5 worm cellular contexts compared by ENCODE assay signal in the genomic region with DNA sequence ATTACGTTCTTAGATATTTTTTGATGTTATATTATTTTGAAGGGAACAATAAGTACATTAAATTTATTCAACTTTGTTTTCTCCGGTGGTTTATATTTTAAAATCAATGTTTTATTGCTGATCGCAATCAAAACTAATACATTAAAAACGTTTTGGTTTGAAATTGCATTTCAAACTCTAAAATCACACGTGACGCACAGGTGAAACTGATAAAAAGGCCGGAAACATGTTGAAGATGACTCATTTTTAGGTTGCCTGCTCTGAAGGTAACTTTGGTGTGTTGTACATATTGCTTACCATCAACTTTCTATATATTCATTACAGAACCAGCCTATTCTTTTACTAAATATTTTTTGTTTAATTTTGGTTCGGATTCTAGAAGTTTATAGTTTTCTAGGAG.
A peak's percentile ranks its signal among the peaks of the same experiment; 100 is the strongest.
TF ChIP-seq lines count a peak whose summit lies in the region.

No protein-coding gene starts in this region.

TF ChIP-seq in whole organism, L1 larva, 84 proteins besides CTCF, POLR2A, EP300 and RAD21:
- TF ChIP-seq egl-27 (tag; optimal IDR thresholded peaks at IDR 0.05; lab: Kevin White, UChicago) (no peak), ces-1 (GFP tag; optimal IDR thresholded peaks at IDR 0.05; lab: Kevin White, UChicago) (no peak), lin-35 (GFP tag; optimal IDR thresholded peaks at IDR 0.05; lab: Kevin White, UChicago) (peak in 1 of 2 experiments; percentile 15), elt-2 (tag; optimal IDR thresholded peaks at IDR 0.05; lab: Kevin White, UChicago) (peak; percentile 50)

TF ChIP-seq in whole organism, L2 larva, 48 proteins besides CTCF, POLR2A, EP300 and RAD21:
- TF ChIP-seq nhr-237 (tag; optimal IDR thresholded peaks at IDR 0.05; lab: Kevin White, UChicago) = no peak
- TF ChIP-seq crh-2 (tag; optimal IDR thresholded peaks at IDR 0.05; lab: Kevin White, UChicago) = peak; percentile 22
- TF ChIP-seq ceh-16 (tag; optimal IDR thresholded peaks at IDR 0.05; lab: Kevin White, UChicago) = no peak
- peak; percentile 59 for TF ChIP-seq fos-1 (tag; optimal IDR thresholded peaks at IDR 0.05; lab: Kevin White, UChicago)
- no peak for TF ChIP-seq Y55F3AM.14 (GFP tag; optimal IDR thresholded peaks at IDR 0.05; lab: Kevin White, UChicago)
- TF ChIP-seq sma-9 (GFP tag; optimal IDR thresholded peaks at IDR 0.05; lab: Kevin White, UChicago) = peak; percentile 47
- TF ChIP-seq sma-9 (tag; optimal IDR thresholded peaks at IDR 0.05; lab: Kevin White, UChicago) = no peak

TF ChIP-seq in whole organism, L3 larva, 47 proteins besides CTCF, POLR2A, EP300 and RAD21:
- TF ChIP-seq pha-4 (tag; optimal IDR thresholded peaks at IDR 0.05; lab: Kevin White, UChicago) = peak; percentile 36
- TF ChIP-seq elt-2 (tag; optimal IDR thresholded peaks at IDR 0.05; lab: Kevin White, UChicago) = peak; percentile 64
- peak; percentile 59 for TF ChIP-seq jun-1 (tag; optimal IDR thresholded peaks at IDR 0.05; lab: Kevin White, UChicago)
- peak; percentile 80 for TF ChIP-seq pqm-1 (tag; optimal IDR thresholded peaks at IDR 0.05; lab: Kevin White, UChicago)
- TF ChIP-seq fos-1 (tag; optimal IDR thresholded peaks at IDR 0.05; lab: Kevin White, UChicago) = no peak

TF ChIP-seq in whole organism, L4 larva, 104 proteins besides CTCF, POLR2A, EP300 and RAD21 (continues in another document):
- TF ChIP-seq dmd-6 (GFP tag; IDR thresholded peaks at IDR 0.05; lab: Robert Waterston, UW) (peak; percentile 17; the same call in 1 of the 2 replicates), jun-1 (tag; optimal IDR thresholded peaks at IDR 0.05; lab: Kevin White, UChicago) (no peak), F49E8.2 (tag; optimal IDR thresholded peaks at IDR 0.05; lab: Kevin White, UChicago; ENCODE audit: borderline replicate concordance) (no peak), zip-11 (GFP tag; IDR thresholded peaks at IDR 0.05; lab: Robert Waterston, UW) (no peak), set-16 (GFP tag; IDR thresholded peaks at IDR 0.05; lab: Robert Waterston, UW) (no peak), zfp-2 (tag; optimal IDR thresholded peaks at IDR 0.05; lab: Kevin White, UChicago) (no peak), nhr-41 (GFP tag; IDR thresholded peaks at IDR 0.05; lab: Robert Waterston, UW) (no peak), spr-1 (tag; optimal IDR thresholded peaks at IDR 0.05; lab: Kevin White, UChicago) (no peak), mxl-2 (GFP tag; conservative IDR thresholded peaks at IDR 0.05; lab: Robert Waterston, UW) (no peak), snpc-4 (tag; optimal IDR thresholded peaks at IDR 0.05; lab: Kevin White, UChicago) (no peak), dve-1 (tag; optimal IDR thresholded peaks at IDR 0.05; lab: Kevin White, UChicago; ENCODE audit: insufficient read depth) (peak; percentile 73), unc-39 (tag; optimal IDR thresholded peaks at IDR 0.05; lab: Kevin White, UChicago) (no peak), madf-9 (GFP tag; conservative IDR thresholded peaks at IDR 0.05; lab: Robert Waterston, UW) (no peak), unc-62 (GFP tag; optimal IDR thresholded peaks at IDR 0.05 in 1 of 2; lab: Kevin White, UChicago) (no peak), unc-62 (tag; optimal IDR thresholded peaks at IDR 0.05; lab: Kevin White, UChicago) (no peak), F44E2.7 (GFP tag; IDR thresholded peaks at IDR 0.05; lab: Robert Waterston, UW) (no peak), unc-130 (GFP tag; optimal IDR thresholded peaks at IDR 0.05; lab: Kevin White, UChicago) (no peak), attf-4 (tag; optimal IDR thresholded peaks at IDR 0.05; lab: Kevin White, UChicago) (no peak), pqm-1 (tag; optimal IDR thresholded peaks at IDR 0.05; lab: Kevin White, UChicago) (peak; percentile 58), dpl-1 (GFP tag; optimal IDR thresholded peaks at IDR 0.05; lab: Kevin White, UChicago) (no peak), daf-19 (GFP tag; conservative IDR thresholded peaks at IDR 0.05; lab: Robert Waterston, UW) (no peak), lin-39 (tag; optimal IDR thresholded peaks at IDR 0.05; lab: Kevin White, UChicago) (no peak), pha-4 (GFP tag; IDR thresholded peaks at IDR 0.05; lab: Robert Waterston, UW) (no peak), pha-4 (tag; optimal IDR thresholded peaks at IDR 0.05; lab: Kevin White, UChicago) (no peak), nhr-28 (tag; optimal IDR thresholded peaks at IDR 0.05; lab: Kevin White, UChicago) (peak; percentile 29), ces-1 (GFP tag; optimal IDR thresholded peaks at IDR 0.05; lab: Kevin White, UChicago) (no peak), nhr-76 (tag; optimal IDR thresholded peaks at IDR 0.05; lab: Kevin White, UChicago) (no peak), tag-97 (GFP tag; IDR thresholded peaks at IDR 0.05; lab: Robert Waterston, UW) (no peak), lin-15B (tag; optimal IDR thresholded peaks at IDR 0.05; lab: Kevin White, UChicago) (no peak), hlh-11 (tag; optimal IDR thresholded peaks at IDR 0.05; lab: Kevin White, UChicago) (peak; percentile 28), lir-3 (tag; optimal IDR thresholded peaks at IDR 0.05; lab: Kevin White, UChicago) (no peak), nhr-10 (tag; optimal IDR thresholded peaks at IDR 0.05; lab: Kevin White, UChicago) (no peak), snpc-1.2 (GFP tag; IDR thresholded peaks at IDR 0.05; lab: Robert Waterston, UW) (no peak), F10B5.3 (tag; optimal IDR thresholded peaks at IDR 0.05; lab: Kevin White, UChicago) (no peak), egl-43 (GFP tag; IDR thresholded peaks at IDR 0.05; lab: Robert Waterston, UW) (no peak), arid-1 (GFP tag; conservative IDR thresholded peaks at IDR 0.05; lab: Robert Waterston, UW) (no peak), daf-8 (GFP tag; IDR thresholded peaks at IDR 0.05; lab: Robert Waterston, UW) (no peak), ceh-62 (tag; optimal IDR thresholded peaks at IDR 0.05; lab: Kevin White, UChicago) (no peak)

TF ChIP-seq in whole organism, young adult, 124 proteins besides CTCF, POLR2A, EP300 and RAD21:
- TF ChIP-seq F57A8.1 (GFP tag; optimal IDR thresholded peaks at IDR 0.05; lab: Kevin White, UChicago) (no peak), Y56A3A.18 (GFP tag; IDR thresholded peaks at IDR 0.05; lab: Robert Waterston, UW) (no peak), nhr-80 (tag; optimal IDR thresholded peaks at IDR 0.05; lab: Kevin White, UChicago) (peak; percentile 41), lag-1 (GFP tag; IDR thresholded peaks at IDR 0.05; lab: Robert Waterston, UW) (no peak), Y79H2A.3 (GFP tag; conservative IDR thresholded peaks at IDR 0.05; lab: Robert Waterston, UW) (no peak)
TF ChIP-seq in whole organism, young adult: peak in this region for 1.
